Worm (Caenorhabditis elegans) whole organism, L4 larva: Measurements from ENCODE around the gene cdh-8.

Experiments
- F10B5.3 ChIP-seq: sonication (generic microtip); optimal IDR thresholded peaks from 2 replicates; lab custom pipeline; 2016; ENCODE audit warnings: mild to moderate bottlenecking, missing genetic modification characterization, missing compliant biosample characterization
- F49E8.2 ChIP-seq: sonication (generic microtip); optimal IDR thresholded peaks from 2 replicates; lab custom pipeline; 2016; ENCODE audit warnings: missing compliant biosample characterization, mild to moderate bottlenecking, missing genetic modification characterization, borderline replicate concordance
- R02D3.7 ChIP-seq: fragments of 150-350 bp; sonication (generic microtip); optimal IDR thresholded peaks from 3 replicates; lab custom pipeline; 2014; ENCODE audit warnings: missing biosample characterization, missing genetic modification characterization
- T20F7.1 ChIP-seq: fragments of 200-800 bp; sonication (Bioruptor generic); optimal IDR thresholded peaks from 2 replicates; lab custom pipeline; 2018; ENCODE audit warnings: mild to moderate bottlenecking, missing genetic modification characterization, missing compliant biosample characterization
- Y105C5A.15 ChIP-seq: fragments of 200-800 bp; sonication (Bioruptor generic); IDR thresholded peaks from 2 replicates; pipeline ENCODE4 v1.3.6; 2022; ENCODE audit warnings: missing genetic modification characterization, missing compliant biosample characterization
- Y5F2A.4 ChIP-seq: fragments of 200-800 bp; sonication (Bioruptor generic); optimal IDR thresholded peaks from 2 replicates; lab custom pipeline; 2018; ENCODE audit warnings: mild to moderate bottlenecking, missing genetic modification characterization, missing compliant biosample characterization
- aha-1 ChIP-seq: fragments of 150-350 bp; peaks from one replicate; lab custom pipeline; 2014; ENCODE audit warnings: missing biosample characterization, missing genetic modification characterization
- ceh-28 ChIP-seq: fragments of 150-350 bp; optimal IDR thresholded peaks from 2 replicates; lab custom pipeline; 2014; ENCODE audit warnings: missing biosample characterization, missing genetic modification reagents, missing genetic modification characterization
- ceh-62 ChIP-seq: sonication (generic microtip); optimal IDR thresholded peaks from 2 replicates; lab custom pipeline; 2017; ENCODE audit warnings: missing biosample characterization, missing genetic modification characterization
- ceh-82 ChIP-seq: sonication (generic microtip); optimal IDR thresholded peaks from 2 replicates; lab custom pipeline; 2017; ENCODE audit warnings: missing biosample characterization, missing genetic modification characterization
- ces-1 ChIP-seq: fragments of 150-350 bp; sonication (generic microtip); optimal IDR thresholded peaks from 4 replicates; lab custom pipeline; 2014; ENCODE audit warnings: missing biosample characterization, missing genetic modification reagents, missing genetic modification characterization
- daf-16 ChIP-seq, 3 experiments: sonication (generic microtip); optimal IDR thresholded peaks; 2 replicates each; lab custom pipeline; 2016 to 2017; ENCODE audit warnings: missing genetic modification characterization in 3 of 3, missing genetic modification reagents in 3 of 3, mild to moderate bottlenecking in 2 of 3, missing compliant biosample characterization in 2 of 3, missing biosample characterization in 1 of 3, moderate library complexity in 1 of 3
- dmd-6 ChIP-seq: fragments of 200-800 bp; sonication (Bioruptor generic); IDR thresholded peaks from 2 replicates; pipeline ENCODE4 v1.3.6; 2022; ENCODE audit warnings: missing genetic modification reagents, missing genetic modification characterization, missing compliant biosample characterization
- dmd-8 ChIP-seq: fragments of 200-800 bp; sonication (Bioruptor generic); IDR thresholded peaks from 2 replicates; pipeline ENCODE4 v1.3.6; 2022; ENCODE audit warnings: missing genetic modification characterization, missing compliant biosample characterization
- duxl-1 ChIP-seq: sonication (generic microtip); optimal IDR thresholded peaks from 2 replicates; lab custom pipeline; 2016; ENCODE audit warnings: mild to moderate bottlenecking, missing genetic modification characterization, moderate library complexity, missing compliant biosample characterization; ENCODE audit not compliant: poor library complexity
- dve-1 ChIP-seq: sonication (generic microtip); optimal IDR thresholded peaks from 2 replicates; lab custom pipeline; 2017; ENCODE audit warnings: antibody characterized with exemption, mild to moderate bottlenecking, missing genetic modification characterization, missing compliant biosample characterization; ENCODE audit not compliant: insufficient read depth
- egl-43 ChIP-seq: fragments of 200-800 bp; sonication (Bioruptor generic); IDR thresholded peaks from 2 replicates; pipeline ENCODE4 v1.3.6; 2022; ENCODE audit warnings: missing genetic modification reagents, missing genetic modification characterization, missing compliant biosample characterization
- fkh-10 ChIP-seq: fragments of 150-350 bp; optimal IDR thresholded peaks from 2 replicates; lab custom pipeline; 2014; ENCODE audit warnings: missing biosample characterization, missing genetic modification reagents, missing genetic modification characterization
- hif-1 ChIP-seq, 2 experiments: sonication (generic microtip); optimal IDR thresholded peaks; 2 replicates each; lab custom pipeline; 2016 to 2017; ENCODE audit warnings: missing compliant biosample characterization in 2 of 2, missing genetic modification characterization in 2 of 2, missing genetic modification reagents in 2 of 2, missing genotype in 2 of 2, mild to moderate bottlenecking in 1 of 2
- hlh-11 ChIP-seq: fragments of 200-800 bp; sonication (Bioruptor generic); optimal IDR thresholded peaks from 2 replicates; lab custom pipeline; 2018; ENCODE audit warnings: mild to moderate bottlenecking, missing genetic modification characterization, missing compliant biosample characterization
- jun-1 ChIP-seq: fragments of 150-350 bp; optimal IDR thresholded peaks from 2 replicates; lab custom pipeline; 2014; ENCODE audit warnings: missing biosample characterization, missing genetic modification reagents, missing genetic modification characterization
- lin-15B ChIP-seq: fragments of 150-350 bp; sonication (generic microtip); optimal IDR thresholded peaks from 3 replicates; lab custom pipeline; 2014; ENCODE audit warnings: missing biosample characterization, missing genetic modification characterization
- lin-38 ChIP-seq: fragments of 200-800 bp; sonication (Bioruptor generic); IDR thresholded peaks from 2 replicates; pipeline ENCODE4 v1.3.6; 2022; ENCODE audit warnings: missing genetic modification reagents, missing genetic modification characterization, missing compliant biosample characterization
- lin-39 ChIP-seq: fragments of 150-350 bp; optimal IDR thresholded peaks from 2 replicates; lab custom pipeline; 2014; ENCODE audit warnings: missing biosample characterization, missing genetic modification reagents, missing genetic modification characterization
- lsy-2 ChIP-seq, 2 experiments: fragments of 150-350 bp in 1 of 2; sonication (generic microtip) in 1 of 2; optimal IDR thresholded peaks; 2 replicates each; lab custom pipeline; 2014 to 2017; ENCODE audit warnings: missing biosample characterization in 2 of 2, missing genetic modification characterization in 2 of 2
- mep-1 ChIP-seq: fragments of 150-350 bp; sonication (generic microtip); optimal IDR thresholded peaks from 3 replicates; lab custom pipeline; 2014; ENCODE audit warnings: missing biosample characterization, missing genetic modification characterization
- mxl-3 ChIP-seq: fragments of 200-800 bp; sonication (Bioruptor generic); optimal IDR thresholded peaks from 2 replicates; lab custom pipeline; 2018; ENCODE audit warnings: mild to moderate bottlenecking, missing genetic modification characterization, missing compliant biosample characterization
- nhr-11 ChIP-seq: fragments of 150-350 bp; optimal IDR thresholded peaks from 2 replicates; lab custom pipeline; 2014; ENCODE audit warnings: missing biosample characterization, missing genetic modification characterization
- nhr-237 ChIP-seq: sonication (generic microtip); optimal IDR thresholded peaks from 2 replicates; lab custom pipeline; 2017; ENCODE audit warnings: missing biosample characterization, missing genetic modification characterization
- nhr-28 ChIP-seq: fragments of 150-350 bp; optimal IDR thresholded peaks from 2 replicates; lab custom pipeline; 2014; ENCODE audit warnings: missing biosample characterization, missing genetic modification characterization
- nhr-48 ChIP-seq: sonication (generic microtip); optimal IDR thresholded peaks from 2 replicates; lab custom pipeline; 2016; ENCODE audit warnings: mild to moderate bottlenecking, missing genetic modification characterization, missing compliant biosample characterization
- nhr-77 ChIP-seq: fragments of 150-350 bp; optimal IDR thresholded peaks from 2 replicates; lab custom pipeline; 2014; ENCODE audit warnings: missing biosample characterization, missing genetic modification characterization
- php-3 ChIP-seq: fragments of 200-800 bp; sonication (Bioruptor generic); IDR thresholded peaks from 2 replicates; pipeline ENCODE4 v1.3.6; 2022; ENCODE audit warnings: missing genetic modification reagents, missing genetic modification characterization, missing compliant biosample characterization
- pqm-1 ChIP-seq: sonication (generic microtip); optimal IDR thresholded peaks from 2 replicates; lab custom pipeline; 2017; ENCODE audit warnings: missing biosample characterization, missing genetic modification characterization
- sdz-12 ChIP-seq: fragments of 200-800 bp; sonication (Bioruptor generic); optimal IDR thresholded peaks from 2 replicates; lab custom pipeline; 2018; ENCODE audit warnings: mild to moderate bottlenecking, missing genetic modification characterization, missing compliant biosample characterization
- tag-97 ChIP-seq: fragments of 200-800 bp; sonication (Bioruptor generic); IDR thresholded peaks from 2 replicates; pipeline ENCODE4 v1.3.6; 2022; ENCODE audit warnings: missing genetic modification characterization, missing compliant biosample characterization
- unc-130 ChIP-seq: sonication (generic microtip); optimal IDR thresholded peaks from 2 replicates; lab custom pipeline; 2016; ENCODE audit warnings: missing genetic modification reagents, missing genetic modification characterization, missing compliant biosample characterization
- unc-62 ChIP-seq, 3 experiments: fragments of 150-350 bp in 1 of 3; sonication (generic microtip); optimal IDR thresholded peaks in 2 of 3; peaks in 1 of 3; 1 replicate in 1 of 3; 2 replicates in 2 of 3; lab custom pipeline; 2014 to 2017; ENCODE audit warnings: missing biosample characterization in 3 of 3, missing genetic modification characterization in 3 of 3, missing genetic modification reagents in 3 of 3, missing genotype in 1 of 3
- zip-11 ChIP-seq: fragments of 200-800 bp; sonication (Bioruptor generic); IDR thresholded peaks from 2 replicates; pipeline ENCODE4 v1.3.6; 2022; ENCODE audit warnings: missing genetic modification characterization, missing compliant biosample characterization

The cdh-8 gene

DNA sequence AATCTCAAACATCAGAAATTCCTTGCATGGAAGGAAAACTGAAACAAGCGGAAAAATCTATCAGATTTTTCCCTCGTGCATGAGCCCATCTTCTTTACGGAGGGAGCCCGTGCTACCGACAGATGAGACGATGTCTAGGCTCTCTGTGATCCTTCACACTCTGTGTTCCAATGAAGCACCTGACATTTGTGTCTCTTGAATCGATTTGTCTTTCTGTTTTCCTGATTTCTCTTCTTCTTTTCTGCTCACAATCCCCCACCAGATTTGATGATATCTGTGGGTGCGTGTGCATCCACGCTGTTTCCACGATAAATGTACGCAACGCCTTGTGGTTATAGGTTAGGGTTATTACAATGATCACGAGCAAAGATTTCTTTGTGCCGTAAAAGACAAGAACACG lies 39.2 kb downstream of the cdh-8 start:
- TF ChIP-seq duxl-1 (tag; lab: Kevin White, UChicago) (no peak), mep-1 (tag; lab: Kevin White, UChicago) (no peak), mxl-3 (GFP tag; lab: Kevin White, UChicago) (peak; percentile 36), nhr-11 (peak; percentile 38), daf-16 (GFP tag; optimal IDR thresholded peaks at IDR 0.05; lab: Kevin White, UChicago) (no peak), daf-16 (tag; optimal IDR thresholded peaks at IDR 0.05; lab: Kevin White, UChicago) (no peak), ceh-28 (tag; lab: Kevin White, UChicago) (no peak), lsy-2 (tag; optimal IDR thresholded peaks at IDR 0.05; lab: Kevin White, UChicago) (no peak), lin-39 (tag; lab: Kevin White, UChicago) (no peak), hif-1 (tag; optimal IDR thresholded peaks at IDR 0.05; lab: Kevin White, UChicago) (no peak), dmd-8 (GFP tag; lab: Robert Waterston, UW) (no peak), fkh-10 (no peak), nhr-237 (tag; lab: Kevin White, UChicago) (no peak), F10B5.3 (tag; lab: Kevin White, UChicago) (no peak), zip-11 (GFP tag; lab: Robert Waterston, UW) (no peak), jun-1 (tag; lab: Kevin White, UChicago) (no peak), lin-15B (tag; lab: Kevin White, UChicago) (no peak)

DNA sequence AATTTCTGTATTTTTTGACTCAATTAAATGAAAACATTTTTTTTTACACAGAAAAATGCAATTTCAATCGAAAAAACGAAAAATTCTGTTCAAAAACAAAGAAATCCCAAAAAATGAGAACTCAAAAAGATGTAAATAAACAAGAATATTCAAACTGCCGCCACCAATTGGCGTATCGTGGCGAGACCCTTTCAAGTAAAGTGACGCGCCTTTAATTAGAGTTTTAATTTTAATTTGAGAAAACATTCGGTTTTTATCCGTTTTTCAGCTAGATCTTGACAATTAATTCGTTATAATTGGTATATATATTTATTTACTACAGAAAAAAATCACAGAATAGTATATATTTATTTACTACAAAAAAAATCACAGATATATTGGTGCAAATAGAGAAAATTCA lies 40.0 kb downstream of the cdh-8 start:
- no peak for TF ChIP-seq R02D3.7 (tag; lab: Kevin White, UChicago)
- no peak for TF ChIP-seq fkh-10
- TF ChIP-seq Y5F2A.4 (GFP tag; lab: Kevin White, UChicago), result no peak
- no peak for TF ChIP-seq nhr-48 (tag; lab: Kevin White, UChicago)
- no peak for TF ChIP-seq tag-97 (GFP tag; lab: Robert Waterston, UW)
- no peak for TF ChIP-seq ceh-82 (tag; lab: Kevin White, UChicago)
- TF ChIP-seq unc-130, result peak; percentile 27
- peak; percentile 30; the same call in 1 of the 2 replicates for TF ChIP-seq lin-38 (GFP tag; lab: Robert Waterston, UW)
- no peak for TF ChIP-seq ces-1
- TF ChIP-seq F49E8.2 (tag; lab: Kevin White, UChicago), result peak; percentile 21
- peak in 1 of 2 experiments; percentile 67 for TF ChIP-seq unc-62 (GFP tag; optimal IDR thresholded peaks at IDR 0.05 in 1 of 2; lab: Kevin White, UChicago)
- no peak for TF ChIP-seq unc-62 (tag; optimal IDR thresholded peaks at IDR 0.05; lab: Kevin White, UChicago)
- no peak for TF ChIP-seq sdz-12 (GFP tag; lab: Kevin White, UChicago)
- TF ChIP-seq daf-16 (GFP tag; optimal IDR thresholded peaks at IDR 0.05; lab: Kevin White, UChicago), result no peak
- peak; percentile 4 for TF ChIP-seq daf-16 (tag; optimal IDR thresholded peaks at IDR 0.05; lab: Kevin White, UChicago)
- TF ChIP-seq aha-1, result peak; percentile 56
- no peak for TF ChIP-seq Y105C5A.15 (GFP tag; lab: Robert Waterston, UW)
- TF ChIP-seq lsy-2 (tag; optimal IDR thresholded peaks at IDR 0.05; lab: Kevin White, UChicago), result no peak
- no peak for TF ChIP-seq ceh-62 (tag; lab: Kevin White, UChicago)

DNA sequence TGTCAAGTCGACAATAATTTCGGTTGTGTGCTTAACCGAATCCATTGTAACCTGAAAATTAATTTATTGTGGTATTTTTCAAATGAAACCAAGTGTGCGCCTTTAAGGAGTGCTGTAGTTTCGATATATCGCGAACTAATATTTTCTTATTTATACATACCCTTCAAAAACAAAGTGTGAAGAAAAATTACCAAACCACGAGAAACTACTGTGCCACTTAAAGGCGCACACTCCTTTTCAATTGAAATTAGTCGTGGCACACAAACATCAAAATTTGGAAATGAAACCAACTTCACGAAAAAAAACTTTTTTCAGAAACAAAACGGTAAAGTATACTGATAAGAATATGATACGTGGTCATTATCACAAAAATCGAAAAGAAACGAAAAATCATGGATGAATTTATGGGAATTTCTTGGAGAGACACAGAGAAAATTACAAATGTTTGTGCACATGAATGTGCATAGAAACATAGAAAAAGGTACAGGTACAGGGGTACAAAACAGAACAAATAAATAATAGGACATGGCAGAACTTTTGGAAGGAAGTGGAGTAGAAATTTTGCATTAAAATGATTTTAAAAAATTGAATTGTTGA lies 43.6 kb downstream of the cdh-8 start, which contains the start of gene spl-1:
spl-1 (minus strand) TSS at position 51 of the 597 bp plus-strand sequence.
- TF ChIP-seq dve-1 (peak; percentile 47), egl-43 (GFP tag; lab: Robert Waterston, UW) (no peak), nhr-28 (peak; percentile 83), nhr-77 (tag; lab: Kevin White, UChicago) (peak; percentile 68), dmd-6 (GFP tag; lab: Robert Waterston, UW) (peak; percentile 46; the same call in 1 of the 2 replicates), zip-11 (GFP tag; lab: Robert Waterston, UW) (no peak), daf-16 (GFP tag; optimal IDR thresholded peaks at IDR 0.05; lab: Kevin White, UChicago) (no peak), daf-16 (tag; optimal IDR thresholded peaks at IDR 0.05; lab: Kevin White, UChicago) (peak; percentile 88), hlh-11 (tag; lab: Kevin White, UChicago) (peak; percentile 36), lin-38 (GFP tag; lab: Robert Waterston, UW) (no peak), T20F7.1 (GFP tag; lab: Kevin White, UChicago) (peak; percentile 29), lsy-2 (tag; optimal IDR thresholded peaks at IDR 0.05; lab: Kevin White, UChicago) (peak in 1 of 2 experiments; percentile 2), php-3 (GFP tag; lab: Robert Waterston, UW) (peak; percentile 66; the same call in 1 of the 2 replicates), pqm-1 (tag; lab: Kevin White, UChicago) (peak; percentile 63)
